Worm (Caenorhabditis elegans) whole organism, L3 larva: ENCODE data around the gene fars-3.

Source experiments
- ZK546.5 ChIP-seq: sonication (generic microtip); optimal IDR thresholded peaks from 2 replicates; lab custom pipeline; 2017; ENCODE audit warnings: missing biosample characterization, missing genetic modification characterization
- aly-2 ChIP-seq: fragments of 150-350 bp; optimal IDR thresholded peaks from 2 replicates; lab custom pipeline; 2014; ENCODE audit warnings: missing biosample characterization, missing genetic modification characterization
- ama-1 ChIP-seq: fragments of 150-350 bp; optimal IDR thresholded peaks from 2 replicates; lab custom pipeline; 2018
- ceh-16 ChIP-seq: sonication (generic microtip); optimal IDR thresholded peaks from 2 replicates; lab custom pipeline; 2017; ENCODE audit warnings: missing biosample characterization, missing genetic modification characterization
- ceh-82 ChIP-seq: fragments of 150-350 bp; optimal IDR thresholded peaks from 2 replicates; lab custom pipeline; 2014; ENCODE audit warnings: missing biosample characterization, missing genetic modification characterization
- egl-5 ChIP-seq: fragments of 150-350 bp; optimal IDR thresholded peaks from 2 replicates; lab custom pipeline; 2017; ENCODE audit warnings: missing biosample characterization, missing genetic modification reagents, missing genetic modification characterization, inconsistent platforms
- elt-1 ChIP-seq: fragments of 150-350 bp; optimal IDR thresholded peaks from 2 replicates; lab custom pipeline; 2014; ENCODE audit warnings: missing biosample characterization, missing genetic modification characterization
- elt-2 ChIP-seq: sonication (generic microtip); optimal IDR thresholded peaks from 2 replicates; lab custom pipeline; 2016; ENCODE audit warnings: missing genetic modification reagents, mild to moderate bottlenecking, missing genetic modification characterization, missing compliant biosample characterization
- eor-1 ChIP-seq, 2 experiments: fragments of 150-350 bp; optimal IDR thresholded peaks; 2 replicates each; lab custom pipeline; 2014 to 2018; ENCODE audit warnings: missing biosample characterization in 2 of 2, missing genetic modification characterization in 2 of 2
- fkh-10 ChIP-seq: sonication (generic microtip); optimal IDR thresholded peaks from 2 replicates; lab custom pipeline; 2017; ENCODE audit warnings: missing biosample characterization, missing genetic modification reagents, missing genetic modification characterization
- fkh-2 ChIP-seq: fragments of 150-350 bp; optimal IDR thresholded peaks from 2 replicates; lab custom pipeline; 2014; ENCODE audit warnings: missing biosample characterization, missing genetic modification reagents, missing genetic modification characterization
- fos-1 ChIP-seq: fragments of 150-350 bp; optimal IDR thresholded peaks from 2 replicates; lab custom pipeline; 2014; ENCODE audit warnings: missing biosample characterization, missing genetic modification characterization
- hmg-11 ChIP-seq: sonication (generic microtip); optimal IDR thresholded peaks from 2 replicates; lab custom pipeline; 2016; ENCODE audit warnings: missing genetic modification characterization, missing compliant biosample characterization
- lin-39 ChIP-seq: fragments of 150-350 bp; optimal IDR thresholded peaks from 2 replicates; lab custom pipeline; 2018; ENCODE audit warnings: missing biosample characterization, missing genetic modification reagents, missing genetic modification characterization
- lsy-12 ChIP-seq: sonication (generic microtip); optimal IDR thresholded peaks from 2 replicates; lab custom pipeline; 2016; ENCODE audit warnings: mild to moderate bottlenecking, missing genetic modification characterization, missing compliant biosample characterization
- mdl-1 ChIP-seq: fragments of 150-350 bp; optimal IDR thresholded peaks from 2 replicates; lab custom pipeline; 2014; ENCODE audit warnings: missing biosample characterization, missing genetic modification characterization
- mml-1 ChIP-seq: fragments of 150-350 bp; sonication (generic microtip); optimal IDR thresholded peaks from 3 replicates; lab custom pipeline; 2014; ENCODE audit warnings: missing biosample characterization, missing genetic modification characterization
- nfya-1 ChIP-seq: sonication (generic microtip); optimal IDR thresholded peaks from 2 replicates; lab custom pipeline; 2017; ENCODE audit warnings: missing genetic modification characterization, mild to moderate bottlenecking, missing compliant biosample characterization, antibody characterized with exemption, moderate library complexity; ENCODE audit not compliant: insufficient read depth
- nhr-11 ChIP-seq: fragments of 150-350 bp; optimal IDR thresholded peaks from 2 replicates; lab custom pipeline; 2014; ENCODE audit warnings: missing biosample characterization, missing genetic modification characterization
- nhr-12 ChIP-seq: fragments of 150-350 bp; optimal IDR thresholded peaks from 2 replicates; lab custom pipeline; 2014; ENCODE audit warnings: missing biosample characterization, missing genetic modification characterization
- nhr-23 ChIP-seq: fragments of 150-350 bp; optimal IDR thresholded peaks from 2 replicates; lab custom pipeline; 2014; ENCODE audit warnings: missing biosample characterization, missing genetic modification reagents, missing genetic modification characterization
- nhr-237 ChIP-seq: fragments of 150-350 bp; optimal IDR thresholded peaks from 2 replicates; lab custom pipeline; 2014; ENCODE audit warnings: missing biosample characterization, missing genetic modification characterization
- nhr-25 ChIP-seq: sonication (generic microtip); optimal IDR thresholded peaks from 2 replicates; lab custom pipeline; 2017; ENCODE audit warnings: missing biosample characterization, missing genetic modification characterization
- nhr-28 ChIP-seq: fragments of 150-350 bp; optimal IDR thresholded peaks from 2 replicates; lab custom pipeline; 2014; ENCODE audit warnings: missing biosample characterization, missing genetic modification characterization
- nhr-43 ChIP-seq: sonication (generic microtip); optimal IDR thresholded peaks from 2 replicates; lab custom pipeline; 2016; ENCODE audit warnings: mild to moderate bottlenecking, missing genetic modification characterization, missing compliant biosample characterization; ENCODE audit not compliant: poor library complexity, severe bottlenecking
- nhr-77 ChIP-seq: fragments of 150-350 bp; optimal IDR thresholded peaks from 2 replicates; lab custom pipeline; 2014; ENCODE audit warnings: missing biosample characterization, missing genetic modification characterization
- pha-4 ChIP-seq: fragments of 150-350 bp; optimal IDR thresholded peaks from 2 replicates; lab custom pipeline; 2014; ENCODE audit warnings: missing biosample characterization, missing genetic modification reagents, missing genetic modification characterization
- pqm-1 ChIP-seq: fragments of 150-350 bp; optimal IDR thresholded peaks from 2 replicates; lab custom pipeline; 2017; ENCODE audit warnings: missing biosample characterization, missing genetic modification characterization, inconsistent platforms
- skn-1 ChIP-seq: fragments of 150-350 bp; optimal IDR thresholded peaks from 2 replicates; lab custom pipeline; 2014; ENCODE audit warnings: missing biosample characterization, missing genetic modification characterization
- snpc-4 ChIP-seq: fragments of 150-350 bp; optimal IDR thresholded peaks from 2 replicates; lab custom pipeline; 2014; ENCODE audit warnings: missing biosample characterization, missing genetic modification characterization
- tbx-2 ChIP-seq: sonication (generic microtip); optimal IDR thresholded peaks from 2 replicates; lab custom pipeline; 2016; ENCODE audit warnings: mild to moderate bottlenecking, missing genetic modification characterization, missing compliant biosample characterization
- unc-39 ChIP-seq: sonication (generic microtip); optimal IDR thresholded peaks from 4 replicates; lab custom pipeline; 2017; ENCODE audit warnings: missing biosample characterization, missing genetic modification characterization
- zag-1 ChIP-seq: fragments of 150-350 bp; optimal IDR thresholded peaks from 2 replicates; lab custom pipeline; 2014; ENCODE audit warnings: missing biosample characterization, missing genetic modification characterization
- ztf-11 ChIP-seq: fragments of 150-350 bp; optimal IDR thresholded peaks from 2 replicates; lab custom pipeline; 2014; ENCODE audit warnings: missing biosample characterization, missing genetic modification characterization
- ztf-4 ChIP-seq: fragments of 150-350 bp; optimal IDR thresholded peaks from 2 replicates; lab custom pipeline; 2014; ENCODE audit warnings: missing biosample characterization, missing genetic modification characterization

fars-3 gene

ce11 chrII:8420775-8421388 is 43.8 kb upstream of the fars-3 start:
- TF ChIP-seq ztf-4 (tag; lab: Kevin White, UChicago) (peak; percentile 43), elt-1 (tag; lab: Kevin White, UChicago) (peak; percentile 89), mml-1 (no peak), fkh-2 (tag; lab: Kevin White, UChicago) (no peak), hmg-11 (tag; lab: Kevin White, UChicago) (no peak), nhr-43 (tag; lab: Kevin White, UChicago) (no peak), snpc-4 (no peak), ceh-16 (tag; lab: Kevin White, UChicago) (no peak), nhr-28 (no peak)
- TF ChIP-seq, all 47 proteins: peak for 2

ce11 chrII:8428758-8428946 is 36.0 kb upstream of the fars-3 start, which contains the start of gene F14E5.2:
Gene F14E5.2 (minus strand): TSS chrII:8428858.
- TF ChIP-seq ama-1: no peak
- TF ChIP-seq pha-4 (tag; lab: Kevin White, UChicago): no peak
- no peak for TF ChIP-seq nhr-11
- no peak for TF ChIP-seq elt-1 (tag; lab: Kevin White, UChicago)
- TF ChIP-seq nhr-237 (tag; lab: Kevin White, UChicago): no peak
- TF ChIP-seq elt-2 (tag; lab: Kevin White, UChicago): no peak
- no peak for TF ChIP-seq fkh-10

DNA sequence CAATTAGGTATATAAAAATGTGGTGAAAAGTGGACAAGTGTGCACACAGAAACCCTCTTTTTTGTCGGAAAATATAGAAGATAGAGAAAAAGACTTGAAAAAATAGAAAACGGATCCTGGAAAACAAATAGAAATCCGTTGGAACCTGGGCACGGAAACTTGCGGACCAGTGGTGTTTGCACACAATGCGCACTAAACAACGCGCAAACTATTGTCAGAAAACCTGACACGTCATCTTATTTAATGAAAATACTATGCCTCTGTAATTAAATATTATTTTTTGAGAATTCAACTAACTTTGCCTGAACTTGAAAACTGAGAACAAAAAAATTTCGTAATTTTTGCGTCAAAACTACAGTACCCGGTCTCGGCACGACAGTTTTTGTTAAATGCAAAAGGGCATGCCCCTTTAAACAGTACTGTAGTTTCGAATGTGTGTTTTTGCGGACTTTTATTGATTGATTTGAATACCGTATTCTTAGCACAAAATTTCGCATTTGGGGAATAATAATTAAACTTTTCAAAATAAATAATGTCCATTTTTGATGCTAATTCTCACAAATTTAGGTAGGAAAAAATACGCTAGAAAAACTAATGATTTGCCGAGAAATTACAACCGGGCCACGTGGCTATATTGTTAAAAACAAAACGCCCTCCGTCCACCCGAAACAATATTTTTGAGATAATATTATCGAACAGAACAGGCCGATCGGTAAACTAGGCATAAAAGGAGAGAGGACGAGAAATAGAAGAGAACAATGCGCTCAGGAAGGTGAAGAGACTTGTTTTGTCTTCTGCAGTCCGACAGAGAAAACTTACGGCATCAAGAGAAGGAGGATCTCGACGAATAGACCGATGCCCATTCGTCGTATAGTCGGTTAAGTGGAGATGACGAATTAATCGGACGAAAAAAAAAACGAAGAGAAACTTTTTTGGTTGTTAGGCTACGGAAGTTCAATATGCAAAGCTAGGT is 35.4 kb upstream of the fars-3 start:
- peak; percentile 39 for TF ChIP-seq nhr-25 (tag; lab: Kevin White, UChicago)
- TF ChIP-seq pha-4 (tag; lab: Kevin White, UChicago): peak; percentile 38
- TF ChIP-seq nhr-23 (tag; lab: Kevin White, UChicago): peak; percentile 53
- TF ChIP-seq nhr-237 (tag; lab: Kevin White, UChicago): no peak
- TF ChIP-seq nfya-1 (tag; lab: Kevin White, UChicago): peak; percentile 32
- TF ChIP-seq, all 47 proteins: peak for 4

ce11 chrII:8431954-8432353 is 32.7 kb upstream of the fars-3 start, which contains the start of gene acp-2:
Gene acp-2 (minus strand): TSS chrII:8432054.
- no peak for TF ChIP-seq ceh-82
- TF ChIP-seq snpc-4: no peak
- no peak for TF ChIP-seq fos-1 (tag; lab: Kevin White, UChicago)
- TF ChIP-seq zag-1 (tag; lab: Kevin White, UChicago): no peak
- no peak for TF ChIP-seq ztf-11
- no peak for TF ChIP-seq hmg-11 (tag; lab: Kevin White, UChicago)
- TF ChIP-seq mdl-1 (tag; lab: Kevin White, UChicago): no peak
- TF ChIP-seq pqm-1 (tag; lab: Kevin White, UChicago): no peak
- no peak for TF ChIP-seq elt-2 (tag; lab: Kevin White, UChicago)
- no peak for TF ChIP-seq nhr-25 (tag; lab: Kevin White, UChicago)
- no peak for TF ChIP-seq aly-2 (tag; lab: Kevin White, UChicago)
- TF ChIP-seq nfya-1 (tag; lab: Kevin White, UChicago): no peak
- no peak for TF ChIP-seq tbx-2 (tag; lab: Kevin White, UChicago)
- TF ChIP-seq skn-1: no peak
- no peak for TF ChIP-seq egl-5 (tag; lab: Kevin White, UChicago)
- no peak for TF ChIP-seq lsy-12 (tag; lab: Kevin White, UChicago)
- no peak for TF ChIP-seq ZK546.5 (tag; lab: Kevin White, UChicago)
- TF ChIP-seq lin-39 (tag; lab: Kevin White, UChicago): no peak

DNA sequence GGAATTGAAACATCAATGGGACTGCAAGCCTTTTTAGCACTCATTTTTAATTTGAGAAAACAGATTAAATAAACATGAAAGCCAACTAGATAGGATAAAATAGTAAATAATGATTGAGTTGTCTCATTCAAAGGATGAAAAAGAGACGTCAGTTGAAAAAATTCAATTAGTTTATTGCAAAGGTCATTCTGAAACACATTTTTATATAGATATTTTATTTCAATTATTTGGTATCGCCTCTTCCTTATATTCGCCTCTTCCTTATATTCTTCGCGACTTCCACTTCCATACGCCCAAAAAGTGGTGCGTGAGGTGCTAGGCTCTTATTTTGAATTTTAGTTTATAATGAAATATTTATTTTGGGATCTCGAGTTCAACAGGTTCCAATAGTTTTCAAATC is 29.6 kb upstream of the fars-3 start, which contains the start of gene acp-4:
acp-4 (minus strand) TSS at position 101 of the 400 bp plus-strand sequence.
- TF ChIP-seq nhr-12 (tag; lab: Kevin White, UChicago) (no peak), nhr-25 (tag; lab: Kevin White, UChicago) (no peak), ZK546.5 (tag; lab: Kevin White, UChicago) (no peak), unc-39 (tag; lab: Kevin White, UChicago) (no peak), nhr-77 (tag; lab: Kevin White, UChicago) (no peak), nhr-28 (no peak), fkh-2 (tag; lab: Kevin White, UChicago) (no peak), eor-1 (tag; optimal IDR thresholded peaks at IDR 0.05; lab: Kevin White, UChicago) (no peak), ceh-82 (no peak)
